Fruit fly (Drosophila melanogaster) whole organism, embryonic: Measurements from ENCODE around the gene Sfp33A3.

Source experiments
- Bgb ChIP-seq: fragments of 200-800 bp; sonication (Bioruptor generic); IDR thresholded peaks from 2 replicates; pipeline ENCODE4 v1.3.6; 2022; ENCODE audit warnings: missing biosample characterization, missing genetic modification characterization; ENCODE audit not compliant: partially characterized antibody
- C15 ChIP-seq: fragments of 200-800 bp; sonication (Bioruptor generic); IDR thresholded peaks from 3 replicates; pipeline ENCODE4 v1.3.6; 2022; ENCODE audit warnings: missing biosample characterization, missing genetic modification characterization
- CG11398 ChIP-seq: fragments of 200-800 bp; sonication (Bioruptor generic); optimal IDR thresholded peaks from 2 replicates; lab custom pipeline; 2016; ENCODE audit warnings: missing biosample characterization, missing genetic modification characterization
- CG11456 ChIP-seq: fragments of 200-800 bp; sonication (Bioruptor generic); IDR thresholded peaks from 3 replicates; pipeline ENCODE4 v1.3.6; 2022; ENCODE audit warnings: missing biosample characterization, missing genetic modification characterization
- CG12744 ChIP-seq: fragments of 200-800 bp; sonication (Bioruptor generic); optimal IDR thresholded peaks from 2 replicates; lab custom pipeline; 2016; ENCODE audit warnings: missing biosample characterization, missing genetic modification characterization
- CG1602 ChIP-seq: fragments of 200-800 bp; sonication (Bioruptor generic); optimal IDR thresholded peaks from 3 replicates; lab custom pipeline; 2016; ENCODE audit warnings: missing biosample characterization, missing genetic modification characterization
- CG18764 ChIP-seq: fragments of 200-800 bp; sonication (Bioruptor generic); optimal IDR thresholded peaks from 3 replicates; lab custom pipeline; 2016; ENCODE audit warnings: missing biosample characterization, missing genetic modification characterization
- CG2875 ChIP-seq: fragments of 200-800 bp; sonication (Bioruptor generic); optimal IDR thresholded peaks from 2 replicates; lab custom pipeline; 2017; ENCODE audit warnings: missing biosample characterization, mild to moderate bottlenecking, missing genetic modification characterization, missing genetic modification reagents
- CG3407 ChIP-seq: fragments of 200-800 bp; sonication (Bioruptor generic); optimal IDR thresholded peaks from 2 replicates; lab custom pipeline; 2018; ENCODE audit warnings: missing biosample characterization, mild to moderate bottlenecking, missing genetic modification characterization
- CG3838 ChIP-seq: fragments of 200-800 bp; sonication (Bioruptor generic); optimal IDR thresholded peaks from 3 replicates; lab custom pipeline; 2016; ENCODE audit warnings: missing biosample characterization, missing genetic modification characterization
- CG6175 ChIP-seq: fragments of 200-800 bp; sonication (Bioruptor generic); IDR thresholded peaks from 3 replicates; pipeline ENCODE4 v1.3.6; 2022; ENCODE audit warnings: missing biosample characterization, missing genetic modification characterization
- CG6654 ChIP-seq: fragments of 200-800 bp; sonication (Bioruptor generic); optimal IDR thresholded peaks from 2 replicates; lab custom pipeline; 2017; ENCODE audit warnings: missing biosample characterization, mild to moderate bottlenecking, missing genetic modification characterization
- CG7839 ChIP-seq: fragments of 200-800 bp; sonication (Bioruptor generic); optimal IDR thresholded peaks from 3 replicates; lab custom pipeline; 2018; ENCODE audit warnings: missing biosample characterization, mild to moderate bottlenecking, missing genetic modification characterization, moderate library complexity
- CG9437 ChIP-seq: fragments of 200-800 bp; sonication (Bioruptor generic); optimal IDR thresholded peaks from 2 replicates; lab custom pipeline; 2018; ENCODE audit warnings: missing biosample characterization, mild to moderate bottlenecking, missing genetic modification characterization
- CG9727 ChIP-seq: fragments of 200-800 bp; sonication (Bioruptor generic); optimal IDR thresholded peaks from 3 replicates; lab custom pipeline; 2017; ENCODE audit warnings: missing biosample characterization, mild to moderate bottlenecking, missing genetic modification characterization
- CG9817 ChIP-seq: fragments of 200-800 bp; sonication (Bioruptor generic); optimal IDR thresholded peaks from 2 replicates; lab custom pipeline; 2018; ENCODE audit warnings: missing biosample characterization, mild to moderate bottlenecking, missing genetic modification characterization, moderate library complexity
- CG9876 ChIP-seq: fragments of 200-800 bp; sonication (Bioruptor generic); optimal IDR thresholded peaks from 2 replicates; lab custom pipeline; 2016; ENCODE audit warnings: missing biosample characterization, missing genetic modification characterization
- CTCF ChIP-seq: fragments of 200-800 bp; sonication (Bioruptor generic); optimal IDR thresholded peaks from 2 replicates; lab custom pipeline; 2017; ENCODE audit warnings: missing biosample characterization, mild to moderate bottlenecking, missing genetic modification characterization, moderate library complexity
- Camta ChIP-seq: fragments of 200-800 bp; sonication (Bioruptor generic); optimal IDR thresholded peaks from 2 replicates; lab custom pipeline; 2016; ENCODE audit warnings: missing biosample characterization, missing genetic modification characterization
- CrebB ChIP-seq: fragments of 200-800 bp; sonication (Bioruptor generic); optimal IDR thresholded peaks from 3 replicates; lab custom pipeline; 2018; ENCODE audit warnings: missing biosample characterization, mild to moderate bottlenecking, missing genetic modification characterization
- Dad ChIP-seq: fragments of 200-800 bp; sonication (Bioruptor generic); optimal IDR thresholded peaks from 3 replicates; lab custom pipeline; 2016; ENCODE audit warnings: missing biosample characterization, missing genetic modification characterization
- Gug ChIP-seq: fragments of 200-800 bp; sonication (Bioruptor generic); IDR thresholded peaks from 4 replicates; pipeline ENCODE4 v1.3.6; 2022; ENCODE audit warnings: missing biosample characterization, missing genetic modification characterization
- Hmr ChIP-seq: fragments of 200-800 bp; sonication (Bioruptor generic); optimal IDR thresholded peaks from 3 replicates; lab custom pipeline; 2017; ENCODE audit warnings: mild to moderate bottlenecking, missing biosample characterization, missing genetic modification reagents, missing genetic modification characterization
- Jarid2 ChIP-seq: fragments of 200-800 bp; sonication (Bioruptor generic); optimal IDR thresholded peaks from 3 replicates; lab custom pipeline; 2017; ENCODE audit warnings: mild to moderate bottlenecking, missing biosample characterization, missing genetic modification reagents, missing genetic modification characterization
- Mad ChIP-seq: fragments of 200-800 bp; sonication (Bioruptor generic); optimal IDR thresholded peaks from 2 replicates; lab custom pipeline; 2016; ENCODE audit warnings: missing biosample characterization, missing genetic modification characterization
- Meics ChIP-seq: fragments of 200-800 bp; sonication (Bioruptor generic); optimal IDR thresholded peaks from 2 replicates; lab custom pipeline; 2017; ENCODE audit warnings: missing biosample characterization, mild to moderate bottlenecking, missing genetic modification characterization
- Nf-YB ChIP-seq: fragments of 200-800 bp; sonication (Bioruptor generic); optimal IDR thresholded peaks from 3 replicates; lab custom pipeline; 2019; ENCODE audit warnings: missing biosample characterization, mild to moderate bottlenecking, missing genetic modification characterization, moderate library complexity
- Rx ChIP-seq: fragments of 200-800 bp; sonication (Bioruptor generic); IDR thresholded peaks from 2 replicates; pipeline ENCODE4 v1.3.6; 2022; ENCODE audit warnings: missing biosample characterization, missing genetic modification characterization
- az2 ChIP-seq: fragments of 200-800 bp; sonication (Bioruptor generic); optimal IDR thresholded peaks from 3 replicates; lab custom pipeline; 2016; ENCODE audit warnings: missing biosample characterization, missing genetic modification characterization
- bbx ChIP-seq: fragments of 200-800 bp; sonication (Bioruptor generic); IDR thresholded peaks from 2 replicates; pipeline ENCODE4 v1.3.6; 2022; ENCODE audit warnings: missing biosample characterization, missing genetic modification characterization; ENCODE audit not compliant: partially characterized antibody
- cg ChIP-seq: fragments of 200-800 bp; sonication (Bioruptor generic); optimal IDR thresholded peaks from 3 replicates; lab custom pipeline; 2019; ENCODE audit warnings: missing biosample characterization, mild to moderate bottlenecking, missing genetic modification characterization, moderate library complexity
- crp ChIP-seq, 2 experiments: fragments of 200-800 bp; sonication (Bioruptor generic); optimal IDR thresholded peaks; 2 replicates in 1 of 2; 3 replicates in 1 of 2; lab custom pipeline; 2017; ENCODE audit warnings: missing biosample characterization in 2 of 2, missing genetic modification characterization in 2 of 2, mild to moderate bottlenecking in 1 of 2, moderate library complexity in 1 of 2
- emc ChIP-seq: fragments of 200-800 bp; sonication (Bioruptor generic); optimal IDR thresholded peaks from 2 replicates; lab custom pipeline; 2016; ENCODE audit warnings: missing biosample characterization, missing genetic modification characterization
- fd3F ChIP-seq: fragments of 200-800 bp; sonication (Bioruptor generic); optimal IDR thresholded peaks from 2 replicates; lab custom pipeline; 2018; ENCODE audit warnings: missing biosample characterization, mild to moderate bottlenecking, missing genetic modification characterization, moderate library complexity
- h ChIP-seq: fragments of >200 bp; optimal IDR thresholded peaks from 2 replicates; lab custom pipeline; 2017
- lov ChIP-seq, 2 experiments: fragments of 200-800 bp in 1 of 2; fragments of >200 bp in 1 of 2; sonication (Bioruptor generic) in 1 of 2; IDR thresholded peaks in 1 of 2; optimal IDR thresholded peaks in 1 of 2; 2 replicates in 1 of 2; 3 replicates in 1 of 2; pipeline versions ENCODE4 v1.3.6 to Lab custom; 2017 to 2022; ENCODE audit warnings: missing biosample characterization in 1 of 2, missing genetic modification characterization in 1 of 2
- mam ChIP-seq: fragments of 200-800 bp; sonication (Bioruptor generic); optimal IDR thresholded peaks from 3 replicates; lab custom pipeline; 2016; ENCODE audit warnings: missing biosample characterization, missing genetic modification characterization
- psq ChIP-seq: fragments of 200-800 bp; sonication (Bioruptor generic); optimal IDR thresholded peaks from 2 replicates; lab custom pipeline; 2017; ENCODE audit warnings: missing biosample characterization, missing genetic modification characterization
- rib ChIP-seq: fragments of 200-800 bp; sonication (Bioruptor generic); IDR thresholded peaks from 2 replicates; pipeline ENCODE4 v1.3.6; 2022; ENCODE audit warnings: missing biosample characterization, missing genetic modification characterization
- ro ChIP-seq: fragments of 200-800 bp; sonication (Bioruptor generic); IDR thresholded peaks from 2 replicates; pipeline ENCODE4 v1.3.6; 2022; ENCODE audit warnings: missing biosample characterization, missing genetic modification characterization
- run ChIP-seq: fragments of 200-800 bp; sonication (Bioruptor generic); optimal IDR thresholded peaks from 3 replicates; lab custom pipeline; 2018; ENCODE audit warnings: missing biosample characterization, mild to moderate bottlenecking, missing genetic modification characterization
- scrt ChIP-seq: fragments of 200-800 bp; sonication (Bioruptor generic); optimal IDR thresholded peaks from 2 replicates; lab custom pipeline; 2018; ENCODE audit warnings: missing biosample characterization, mild to moderate bottlenecking, missing genetic modification characterization, moderate library complexity
- slp2 ChIP-seq: fragments of 200-800 bp; sonication (Bioruptor generic); optimal IDR thresholded peaks from 2 replicates; lab custom pipeline; 2016; ENCODE audit warnings: missing biosample characterization, missing genetic modification characterization
- sr ChIP-seq: fragments of 200-800 bp; sonication (Bioruptor generic); IDR thresholded peaks from 3 replicates; pipeline ENCODE4 v1.3.6; 2022; ENCODE audit warnings: missing biosample characterization, missing genetic modification characterization
- tio ChIP-seq: fragments of 200-800 bp; sonication (Bioruptor generic); optimal IDR thresholded peaks from 2 replicates; lab custom pipeline; 2017; ENCODE audit warnings: missing biosample characterization, missing genetic modification characterization, inconsistent platforms
- toy ChIP-seq: fragments of 200-800 bp; sonication (Bioruptor generic); IDR thresholded peaks from 2 replicates; pipeline ENCODE4 v1.3.6; 2022; ENCODE audit warnings: missing biosample characterization, missing genetic modification characterization
- tx ChIP-seq: fragments of 200-800 bp; sonication (Bioruptor generic); optimal IDR thresholded peaks from 2 replicates; lab custom pipeline; 2016; ENCODE audit warnings: missing biosample characterization, missing genetic modification characterization

Gene Sfp33A3

DNA sequence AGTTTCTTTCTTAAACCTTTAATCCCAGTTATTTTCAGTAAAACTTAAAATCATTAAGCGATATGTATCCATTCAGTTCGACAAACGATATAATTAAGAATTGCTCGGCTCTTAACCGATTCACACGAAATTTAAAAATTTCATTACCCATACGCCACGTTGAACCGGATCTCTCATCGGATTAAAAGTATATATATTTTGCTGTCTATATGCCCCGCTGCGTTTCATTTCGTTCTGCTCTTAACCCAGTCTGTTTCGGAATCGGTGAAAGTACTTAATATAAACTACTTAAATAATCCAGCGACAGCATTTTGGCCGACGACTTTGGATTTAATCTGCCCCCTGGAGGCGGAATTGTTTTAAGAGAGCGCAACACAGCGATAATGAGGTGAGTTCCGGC lies 13.4 kb downstream of the Sfp33A3 start, which contains the start of gene CG42751:
TSS of gene CG42751 (plus strand) at position 301 of the 400 bp plus-strand sequence.
- TF ChIP-seq az2 (GFP tag; lab: Kevin White, UChicago), result no peak
- no peak for TF ChIP-seq CG7839 (tag; lab: Kevin White, UChicago)
- no peak for TF ChIP-seq mam (GFP tag; lab: Kevin White, UChicago)
- no peak for TF ChIP-seq Gug (GFP tag; lab: Robert Waterston, UW)
- no peak for TF ChIP-seq CG9437
- TF ChIP-seq emc, result no peak
- no peak for TF ChIP-seq CTCF (GFP tag; lab: Kevin White, UChicago)
- TF ChIP-seq toy (GFP tag; lab: Robert Waterston, UW), result no peak
- no peak for TF ChIP-seq psq
- no peak for TF ChIP-seq Rx (GFP tag; lab: Robert Waterston, UW)
- TF ChIP-seq ro (GFP tag; lab: Robert Waterston, UW), result no peak

DNA sequence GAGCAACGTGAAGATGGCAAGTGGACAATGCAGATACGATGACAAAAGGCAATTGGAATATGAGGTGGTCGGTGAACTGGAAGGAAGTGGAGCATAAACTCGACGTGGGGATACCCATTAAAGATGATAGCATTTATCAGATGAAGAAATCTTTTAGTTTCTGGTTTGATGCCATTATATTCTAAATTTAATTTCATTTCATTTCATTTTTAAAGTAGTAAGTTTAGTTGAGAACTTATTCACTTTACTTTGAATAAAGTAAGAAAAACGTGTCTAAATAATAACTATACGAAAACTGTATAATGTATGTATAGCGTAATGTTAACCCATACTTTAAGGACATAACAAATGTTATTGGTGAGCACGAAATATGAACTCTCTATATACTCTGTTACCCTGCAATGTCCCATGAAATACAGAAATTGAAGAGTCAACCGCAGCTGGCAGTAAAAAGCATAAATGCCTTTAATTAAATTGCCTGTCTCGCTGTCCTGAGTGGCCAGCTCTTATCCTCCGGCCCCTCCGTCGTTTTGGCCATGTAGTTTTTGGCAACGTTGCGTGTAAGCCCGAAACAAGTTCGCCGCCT lies 31.2 kb downstream of the Sfp33A3 start:
- TF ChIP-seq Nf-YB, result no peak
- 0 out of 3 replicates have a peak, but pooled peaks have one; percentile 9 for TF ChIP-seq CG11456 (GFP tag; lab: Robert Waterston, UW)
- TF ChIP-seq, all 482 proteins: peak for 1

DNA sequence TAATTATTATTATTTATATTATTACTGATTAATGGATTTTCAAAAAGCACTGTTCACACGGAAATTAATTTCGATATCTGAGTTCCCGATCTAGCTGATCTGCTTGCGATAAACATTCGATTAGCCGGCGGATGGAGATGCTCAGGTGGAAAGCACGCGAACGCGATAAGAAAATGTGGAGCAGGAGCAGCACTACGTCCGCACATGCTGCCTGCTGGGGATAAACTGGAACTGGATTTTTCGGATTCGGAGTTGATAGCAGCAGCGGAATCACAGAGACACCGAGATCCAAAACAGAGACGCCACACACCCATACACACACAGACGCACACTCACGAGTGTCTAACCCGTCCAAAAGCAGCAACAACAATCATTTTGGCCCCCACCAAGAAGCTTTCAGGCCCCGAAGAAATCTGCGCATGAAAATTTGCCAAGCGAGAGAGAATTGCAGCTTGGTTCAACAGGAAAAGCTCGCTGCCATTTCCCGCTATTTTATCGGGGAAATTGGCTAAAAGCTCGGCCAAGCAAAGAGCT lies 34.6 kb downstream of the Sfp33A3 start:
- no peak for TF ChIP-seq CG6654
- no peak for TF ChIP-seq slp2 (GFP tag; lab: Kevin White, UChicago)
- TF ChIP-seq CG1602 (GFP tag; lab: Kevin White, UChicago), result no peak
- TF ChIP-seq CG3407 (GFP tag; lab: Kevin White, UChicago), result no peak
- no peak for TF ChIP-seq Rx (GFP tag; lab: Robert Waterston, UW)
- TF ChIP-seq cg, result peak; percentile 16
- no peak for TF ChIP-seq CG18764 (GFP tag; lab: Kevin White, UChicago)
- no peak for TF ChIP-seq sr (GFP tag; lab: Robert Waterston, UW)
- no peak for TF ChIP-seq tx
- TF ChIP-seq h (lab: Kevin White, UChicago), result no peak
- TF ChIP-seq run, result no peak
- no peak for TF ChIP-seq CG3838 (GFP tag; lab: Kevin White, UChicago)
- TF ChIP-seq Mad, result no peak
- TF ChIP-seq tio, result no peak
- TF ChIP-seq CG9876 (GFP tag; lab: Kevin White, UChicago), result no peak
- TF ChIP-seq C15 (GFP tag; lab: Robert Waterston, UW), result no peak
- no peak for TF ChIP-seq CG9817 (tag; lab: Kevin White, UChicago)
- no peak for TF ChIP-seq bbx
- TF ChIP-seq lov (optimal IDR thresholded peaks at IDR 0.05; lab: Kevin White, UChicago), result no peak
- no peak for TF ChIP-seq lov (GFP tag; IDR thresholded peaks at IDR 0.05; lab: Robert Waterston, UW)
- TF ChIP-seq CG9727 (GFP tag; lab: Kevin White, UChicago), result no peak
- TF ChIP-seq CrebB, result no peak
- TF ChIP-seq scrt (GFP tag; lab: Kevin White, UChicago), result no peak
- TF ChIP-seq CG12744, result no peak
- TF ChIP-seq Meics (GFP tag; lab: Kevin White, UChicago), result no peak
- no peak for TF ChIP-seq Dad (GFP tag; lab: Kevin White, UChicago)
- TF ChIP-seq CG2875 (GFP tag; lab: Kevin White, UChicago), result no peak
- peak; percentile 22; the same call in 1 of the 2 replicates for TF ChIP-seq Bgb (GFP tag; lab: Robert Waterston, UW)
- TF ChIP-seq fd3F (GFP tag; lab: Kevin White, UChicago), result no peak
- TF ChIP-seq rib (GFP tag; lab: Robert Waterston, UW), result no peak
- peak; percentile 3 for TF ChIP-seq Hmr (GFP tag; lab: Kevin White, UChicago)
- TF ChIP-seq Camta (GFP tag; lab: Kevin White, UChicago), result no peak
- no peak for TF ChIP-seq CG11398 (GFP tag; lab: Kevin White, UChicago)
- TF ChIP-seq CG6175, result 0 out of 3 replicates have a peak, but pooled peaks have one; percentile 38
- peak; percentile 31 for TF ChIP-seq Jarid2 (GFP tag; lab: Kevin White, UChicago)
- TF ChIP-seq crp (GFP tag; optimal IDR thresholded peaks at IDR 0.05; lab: Kevin White, UChicago), result no peak
